Fruit fly (Drosophila melanogaster) whole organism, embryonic: ENCODE data around the gene CG7362.

Experiments used
- Abd-B ChIP-seq: fragments of 200-800 bp; sonication (Bioruptor generic); optimal IDR thresholded peaks from 2 replicates; lab custom pipeline; 2018; ENCODE audit warnings: missing biosample characterization, mild to moderate bottlenecking, missing genetic modification characterization, moderate library complexity
- Atf3 ChIP-seq: fragments of 200-800 bp; sonication (Bioruptor generic); optimal IDR thresholded peaks from 3 replicates; lab custom pipeline; 2016; ENCODE audit warnings: missing biosample characterization, missing genetic modification characterization
- CG11247 ChIP-seq: fragments of 200-800 bp; sonication (Bioruptor generic); IDR thresholded peaks from 2 replicates; pipeline ENCODE4 v1.3.6; 2022; ENCODE audit warnings: missing biosample characterization, missing genetic modification characterization
- CG12219 ChIP-seq: fragments of 200-800 bp; sonication (Bioruptor generic); optimal IDR thresholded peaks from 3 replicates; lab custom pipeline; 2018; ENCODE audit warnings: missing biosample characterization, mild to moderate bottlenecking, missing genetic modification characterization
- CG12299 ChIP-seq: fragments of 200-800 bp; sonication (Bioruptor generic); optimal IDR thresholded peaks from 2 replicates; lab custom pipeline; 2018; ENCODE audit warnings: missing biosample characterization, mild to moderate bottlenecking, missing genetic modification characterization
- CG1233 ChIP-seq: fragments of 200-800 bp; sonication (Bioruptor generic); optimal IDR thresholded peaks from 4 replicates; lab custom pipeline; 2018; ENCODE audit warnings: missing biosample characterization, mild to moderate bottlenecking, missing genetic modification characterization
- CG17829 ChIP-seq: fragments of 200-800 bp; optimal IDR thresholded peaks from 2 replicates; lab custom pipeline; 2019; ENCODE audit warnings: missing biosample characterization, mild to moderate bottlenecking, missing genetic modification characterization, moderate library complexity
- CG2712 ChIP-seq: fragments of 200-800 bp; optimal IDR thresholded peaks from 3 replicates; lab custom pipeline; 2019; ENCODE audit warnings: missing biosample characterization, mild to moderate bottlenecking, missing genetic modification characterization, moderate library complexity
- CG30403 ChIP-seq: fragments of 200-800 bp; sonication (Bioruptor generic); optimal IDR thresholded peaks from 3 replicates; lab custom pipeline; 2016; ENCODE audit warnings: missing biosample characterization, missing genetic modification characterization
- CG31365 ChIP-seq: fragments of 200-800 bp; sonication (Bioruptor generic); optimal IDR thresholded peaks from 2 replicates; lab custom pipeline; 2018; ENCODE audit warnings: missing biosample characterization, mild to moderate bottlenecking, missing genetic modification characterization
- CG3995 ChIP-seq: fragments of 200-800 bp; sonication (Bioruptor generic); optimal IDR thresholded peaks from 3 replicates; lab custom pipeline; 2016; ENCODE audit warnings: missing biosample characterization, missing genetic modification characterization
- CG4424 ChIP-seq: fragments of 200-800 bp; sonication (Bioruptor generic); optimal IDR thresholded peaks from 3 replicates; lab custom pipeline; 2016; ENCODE audit warnings: missing biosample characterization, missing genetic modification characterization
- CHES-1-like ChIP-seq: fragments of 200-800 bp; sonication (Bioruptor generic); optimal IDR thresholded peaks from 2 replicates; lab custom pipeline; 2016; ENCODE audit warnings: missing biosample characterization, missing genetic modification characterization
- CrebB ChIP-seq: fragments of 200-800 bp; sonication (Bioruptor generic); optimal IDR thresholded peaks from 3 replicates; lab custom pipeline; 2018; ENCODE audit warnings: missing biosample characterization, mild to moderate bottlenecking, missing genetic modification characterization
- D19A ChIP-seq: fragments of 200-800 bp; optimal IDR thresholded peaks from 3 replicates; lab custom pipeline; 2019; ENCODE audit warnings: missing biosample characterization, mild to moderate bottlenecking, missing genetic modification characterization, moderate library complexity
- D19B ChIP-seq: fragments of 200-800 bp; sonication (Bioruptor generic); optimal IDR thresholded peaks from 2 replicates; lab custom pipeline; 2017; ENCODE audit warnings: missing biosample characterization, mild to moderate bottlenecking, missing genetic modification characterization
- Dll ChIP-seq: fragments of 200-800 bp; sonication (Bioruptor generic); IDR thresholded peaks from 4 replicates; pipeline ENCODE4 v1.3.6; 2022; ENCODE audit warnings: missing biosample characterization, missing genetic modification characterization; ENCODE audit not compliant: partially characterized antibody
- Doc2 ChIP-seq: fragments of 200-800 bp; sonication (Bioruptor generic); IDR thresholded peaks from 2 replicates; pipeline ENCODE4 v1.3.6; 2022; ENCODE audit warnings: missing biosample characterization, missing genetic modification characterization
- E2f1 ChIP-seq: fragments of 200-800 bp; sonication (Bioruptor generic); IDR thresholded peaks from 2 replicates; pipeline ENCODE4 v1.3.6; 2022; ENCODE audit warnings: missing biosample characterization, missing genetic modification characterization
- H15 ChIP-seq: fragments of 200-800 bp; sonication (Bioruptor generic); IDR thresholded peaks from 3 replicates; pipeline ENCODE4 v1.3.6; 2022; ENCODE audit warnings: missing biosample characterization, missing genetic modification characterization
- HLH3B ChIP-seq: fragments of 200-800 bp; sonication (Bioruptor generic); IDR thresholded peaks from 2 replicates; pipeline ENCODE4 v1.3.6; 2022; ENCODE audit warnings: missing biosample characterization, missing genetic modification characterization
- Med ChIP-seq: fragments of 200-800 bp; sonication (Bioruptor generic); peaks from one replicate; lab custom pipeline; 2016; ENCODE audit warnings: missing biosample characterization, missing genetic modification characterization, mild to moderate bottlenecking, inconsistent platforms, moderate library complexity
- Sox102F ChIP-seq: fragments of 200-800 bp; sonication (Bioruptor generic); optimal IDR thresholded peaks from 2 replicates; lab custom pipeline; 2018; ENCODE audit warnings: missing biosample characterization, mild to moderate bottlenecking, missing genetic modification characterization, moderate library complexity
- Xrp1 ChIP-seq: fragments of 200-800 bp; sonication (Bioruptor generic); IDR thresholded peaks from 2 replicates; pipeline ENCODE4 v1.3.6; 2022; ENCODE audit warnings: missing biosample characterization, missing genetic modification characterization
- ap ChIP-seq: fragments of 200-800 bp; sonication (Bioruptor generic); IDR thresholded peaks from 2 replicates; pipeline ENCODE4 v1.3.6; 2022; ENCODE audit warnings: missing biosample characterization, missing genetic modification characterization
- bbx ChIP-seq: fragments of 200-800 bp; sonication (Bioruptor generic); IDR thresholded peaks from 2 replicates; pipeline ENCODE4 v1.3.6; 2022; ENCODE audit warnings: missing biosample characterization, missing genetic modification characterization; ENCODE audit not compliant: partially characterized antibody
- btn ChIP-seq: fragments of 200-800 bp; sonication (Bioruptor generic); optimal IDR thresholded peaks from 2 replicates; lab custom pipeline; 2016; ENCODE audit warnings: missing biosample characterization, missing genetic modification characterization
- chif ChIP-seq, 2 experiments: fragments of 200-800 bp; sonication (Bioruptor generic); optimal IDR thresholded peaks; 3 replicates each; lab custom pipeline; 2016; ENCODE audit warnings: missing biosample characterization in 2 of 2, missing genetic modification characterization in 2 of 2
- ci ChIP-seq: fragments of 200-800 bp; sonication (Bioruptor generic); IDR thresholded peaks from 3 replicates; pipeline ENCODE4 v1.3.6; 2022; ENCODE audit warnings: missing biosample characterization, missing genetic modification characterization
- croc ChIP-seq: fragments of 200-800 bp; sonication (Bioruptor generic); conservative IDR thresholded peaks from 3 replicates; pipeline ENCODE4 v1.3.6; 2022; ENCODE audit warnings: missing biosample characterization, missing genetic modification characterization
- crol ChIP-seq: fragments of 200-800 bp; sonication (Bioruptor generic); IDR thresholded peaks from 2 replicates; pipeline ENCODE4 v1.3.6; 2022; ENCODE audit warnings: missing biosample characterization, missing genetic modification characterization
- dati ChIP-seq: fragments of 200-800 bp; sonication (Bioruptor generic); IDR thresholded peaks from 2 replicates; pipeline ENCODE4 v1.3.6; 2022; ENCODE audit warnings: missing biosample characterization, missing genetic modification characterization
- dmrt99B ChIP-seq: fragments of 200-800 bp; sonication (Bioruptor generic); optimal IDR thresholded peaks from 2 replicates; lab custom pipeline; 2018; ENCODE audit warnings: missing biosample characterization, mild to moderate bottlenecking, missing genetic modification characterization, moderate library complexity
- dysf ChIP-seq: fragments of 200-800 bp; sonication (Bioruptor generic); IDR thresholded peaks from 3 replicates; pipeline ENCODE4 v1.3.6; 2022; ENCODE audit warnings: missing biosample characterization, missing genetic modification characterization
- ems ChIP-seq: fragments of 200-800 bp; sonication (Bioruptor generic); optimal IDR thresholded peaks from 3 replicates; lab custom pipeline; 2016; ENCODE audit warnings: missing biosample characterization, missing genetic modification characterization
- gt ChIP-seq: fragments of 200-800 bp; sonication (Bioruptor generic); IDR thresholded peaks from 2 replicates; pipeline ENCODE4 v1.3.6; 2022; ENCODE audit warnings: missing biosample characterization, missing genetic modification characterization
- ham ChIP-seq: fragments of 200-800 bp; sonication (Bioruptor generic); IDR thresholded peaks from 2 replicates; pipeline ENCODE4 v1.3.6; 2022; ENCODE audit warnings: missing biosample characterization, missing genetic modification characterization
- hbn ChIP-seq: fragments of 200-800 bp; sonication (Bioruptor generic); IDR thresholded peaks from 2 replicates; pipeline ENCODE4 v1.3.6; 2022; ENCODE audit warnings: missing biosample characterization, missing genetic modification characterization; ENCODE audit not compliant: partially characterized antibody
- jumu ChIP-seq: fragments of 200-800 bp; sonication (Bioruptor generic); optimal IDR thresholded peaks from 3 replicates; lab custom pipeline; 2016; ENCODE audit warnings: missing biosample characterization, missing genetic modification characterization
- kah ChIP-seq: fragments of 200-800 bp; sonication (Bioruptor generic); optimal IDR thresholded peaks from 2 replicates; lab custom pipeline; 2018; ENCODE audit warnings: missing biosample characterization, mild to moderate bottlenecking, missing genetic modification characterization
- klu ChIP-seq: fragments of 200-800 bp; sonication (Bioruptor generic); IDR thresholded peaks from 2 replicates; pipeline ENCODE4 v1.3.6; 2022; ENCODE audit warnings: missing biosample characterization, missing genetic modification characterization
- ranshi ChIP-seq: fragments of 200-800 bp; sonication (Bioruptor generic); IDR thresholded peaks from 2 replicates; pipeline ENCODE4 v1.3.6; 2022; ENCODE audit warnings: missing biosample characterization, missing genetic modification characterization
- repo ChIP-seq: fragments of 200-800 bp; sonication (Bioruptor generic); optimal IDR thresholded peaks from 2 replicates; lab custom pipeline; 2016; ENCODE audit warnings: missing biosample characterization, missing genetic modification characterization
- ro ChIP-seq: fragments of 200-800 bp; sonication (Bioruptor generic); IDR thresholded peaks from 2 replicates; pipeline ENCODE4 v1.3.6; 2022; ENCODE audit warnings: missing biosample characterization, missing genetic modification characterization
- row ChIP-seq: fragments of 200-800 bp; sonication (Bioruptor generic); IDR thresholded peaks from 3 replicates; pipeline ENCODE4 v1.3.6; 2022; ENCODE audit warnings: missing biosample characterization, missing genetic modification characterization
- schlank ChIP-seq: fragments of 200-800 bp; sonication (Bioruptor generic); optimal IDR thresholded peaks from 2 replicates; lab custom pipeline; 2018; ENCODE audit warnings: missing biosample characterization, mild to moderate bottlenecking, missing genetic modification characterization
- seq ChIP-seq: fragments of 200-800 bp; sonication (Bioruptor generic); IDR thresholded peaks from 2 replicates; pipeline ENCODE4 v1.3.6; 2022; ENCODE audit warnings: missing biosample characterization, missing genetic modification characterization
- sna ChIP-seq: fragments of 200-800 bp; sonication (Bioruptor generic); IDR thresholded peaks from 2 replicates; pipeline ENCODE4 v1.3.6; 2022; ENCODE audit warnings: missing biosample characterization, missing genetic modification characterization; ENCODE audit not compliant: partially characterized antibody
- toy ChIP-seq: fragments of 200-800 bp; sonication (Bioruptor generic); IDR thresholded peaks from 2 replicates; pipeline ENCODE4 v1.3.6; 2022; ENCODE audit warnings: missing biosample characterization, missing genetic modification characterization
- ttk ChIP-seq: fragments of 200-800 bp; sonication (Bioruptor generic); IDR thresholded peaks from 2 replicates; pipeline ENCODE4 v2.1.2; 2022; ENCODE audit warnings: missing biosample characterization, missing genetic modification characterization
- twi ChIP-seq: fragments of 200-800 bp; optimal IDR thresholded peaks from 2 replicates; lab custom pipeline; 2019; ENCODE audit warnings: missing biosample characterization, mild to moderate bottlenecking, missing genetic modification characterization, moderate library complexity
- wdn ChIP-seq: fragments of 200-800 bp; sonication (Bioruptor generic); IDR thresholded peaks from 2 replicates; pipeline ENCODE4 v1.3.6; 2022; ENCODE audit warnings: missing biosample characterization, missing genetic modification characterization
- zfh2 ChIP-seq: fragments of 200-800 bp; sonication (Bioruptor generic); optimal IDR thresholded peaks from 2 replicates; lab custom pipeline; 2016; ENCODE audit warnings: missing biosample characterization, missing genetic modification characterization

Gene CG7362

dm6 chr3R:14720130-14720529, 34.1 kb downstream of the CG7362 start (continued):
- TF ChIP-seq klu (GFP tag; lab: Robert Waterston, UW) = 0 out of 2 replicates have a peak, but pooled peaks have one; percentile 12
- TF ChIP-seq CG12219 = no peak
- TF ChIP-seq kah (GFP tag; lab: Kevin White, UChicago) = no peak
- TF ChIP-seq ap (GFP tag; lab: Robert Waterston, UW) = no peak
- TF ChIP-seq row (GFP tag; lab: Robert Waterston, UW) = peak; percentile 51
- no peak for TF ChIP-seq CG17829
- TF ChIP-seq E2f1 (GFP tag; lab: Robert Waterston, UW) = no peak
- TF ChIP-seq Xrp1 (GFP tag; lab: Robert Waterston, UW) = no peak
- TF ChIP-seq repo = no peak
- TF ChIP-seq btn = no peak
- no peak for TF ChIP-seq crol (GFP tag; lab: Robert Waterston, UW)
- TF ChIP-seq CG11247 = no peak
- TF ChIP-seq dati (GFP tag; lab: Robert Waterston, UW) = no peak
- no peak for TF ChIP-seq CG4424 (GFP tag; lab: Kevin White, UChicago)
- TF ChIP-seq Abd-B (GFP tag; lab: Kevin White, UChicago) = peak; percentile 29
- TF ChIP-seq CG31365 (tag; lab: Kevin White, UChicago) = no peak
- no peak for TF ChIP-seq chif (GFP tag; optimal IDR thresholded peaks at IDR 0.05; lab: Kevin White, UChicago)
- no peak for TF ChIP-seq ttk (GFP tag; lab: Robert Waterston, UW)
- 0 out of 3 replicates have a peak, but pooled peaks have one; percentile 31 for TF ChIP-seq dysf (GFP tag; lab: Robert Waterston, UW)
- no peak for TF ChIP-seq H15 (GFP tag; lab: Robert Waterston, UW)
- TF ChIP-seq schlank = no peak
- TF ChIP-seq Med = peak; percentile 86
- TF ChIP-seq bbx (GFP tag; lab: Robert Waterston, UW) = no peak
- TF ChIP-seq HLH3B (GFP tag; lab: Robert Waterston, UW) = no peak
- no peak for TF ChIP-seq wdn (GFP tag; lab: Robert Waterston, UW)
- no peak for TF ChIP-seq D19A (tag; lab: Kevin White, UChicago)
- 0 out of 2 replicates have a peak, but pooled peaks have one; percentile 28 for TF ChIP-seq seq (GFP tag; lab: Robert Waterston, UW)
- TF ChIP-seq CrebB = no peak
- TF ChIP-seq gt (GFP tag; lab: Robert Waterston, UW) = no peak
- no peak for TF ChIP-seq Doc2 (GFP tag; lab: Robert Waterston, UW)
- TF ChIP-seq toy (GFP tag; lab: Robert Waterston, UW) = no peak
- no peak for TF ChIP-seq Atf3 (GFP tag; lab: Kevin White, UChicago)
- TF ChIP-seq croc (GFP tag; lab: Robert Waterston, UW) = no peak
- TF ChIP-seq CG2712 = peak; percentile 4
- TF ChIP-seq CG1233 (GFP tag; lab: Kevin White, UChicago) = no peak
- TF ChIP-seq ems = no peak
- TF ChIP-seq CG3995 (GFP tag; lab: Kevin White, UChicago) = no peak
- TF ChIP-seq CHES-1-like (GFP tag; lab: Kevin White, UChicago) = no peak
- no peak for TF ChIP-seq ro
- peak; percentile 8 for TF ChIP-seq zfh2 (GFP tag; lab: Kevin White, UChicago)
- TF ChIP-seq twi (tag; lab: Kevin White, UChicago) = no peak
- no peak for TF ChIP-seq D19B
- peak; percentile 23 for TF ChIP-seq dmrt99B (tag; lab: Kevin White, UChicago)
- TF ChIP-seq CG30403 = peak; percentile 18
- TF ChIP-seq ham = no peak
- TF ChIP-seq hbn = no peak
- TF ChIP-seq ci = 0 out of 3 replicates have a peak, but pooled peaks have one; percentile 44
- TF ChIP-seq jumu (GFP tag; lab: Kevin White, UChicago) = no peak
- no peak for TF ChIP-seq Dll
- TF ChIP-seq CG12299 = no peak
- no peak for TF ChIP-seq ranshi
- TF ChIP-seq sna (GFP tag; lab: Robert Waterston, UW) = no peak
- TF ChIP-seq Sox102F (GFP tag; lab: Kevin White, UChicago) = peak; percentile 49
